Worm (Caenorhabditis elegans) whole organism, L1 larva: ENCODE data around the gene lgc-18.

Experiments used
- ces-1 ChIP-seq: fragments of 150-350 bp; optimal IDR thresholded peaks from 2 replicates; lab custom pipeline; 2014; ENCODE audit warnings: missing biosample characterization, missing genetic modification reagents, missing genetic modification characterization
- fkh-10 ChIP-seq: sonication (generic microtip); optimal IDR thresholded peaks from 2 replicates; lab custom pipeline; 2017; ENCODE audit warnings: missing biosample characterization, missing genetic modification reagents, missing genetic modification characterization
- vab-15 ChIP-seq: sonication (generic microtip); optimal IDR thresholded peaks from 2 replicates; lab custom pipeline; 2017; ENCODE audit warnings: missing genotype, mild to moderate bottlenecking, missing genetic modification characterization, missing compliant biosample characterization
- xbp-1 ChIP-seq: sonication (generic microtip); optimal IDR thresholded peaks from 2 replicates; lab custom pipeline; 2016; ENCODE audit warnings: missing genetic modification characterization, missing compliant biosample characterization

lgc-18 gene

ce11 chrX:12177521-12177920, 52.1 kb downstream of the lgc-18 start (continued):
- TF ChIP-seq vab-15 (tag; lab: Kevin White, UChicago) = no peak
- TF ChIP-seq ces-1 (GFP tag; lab: Kevin White, UChicago) = no peak
- peak; percentile 42 for TF ChIP-seq fkh-10 (GFP tag; lab: Kevin White, UChicago)
- TF ChIP-seq xbp-1 = no peak
